Worm (Caenorhabditis elegans) whole organism, L1 larva: ENCODE data around the gene fbxb-87.

ENCODE experiments used
- lin-13 ChIP-seq: fragments of 150-350 bp; optimal IDR thresholded peaks from 2 replicates; lab custom pipeline; 2014; ENCODE audit warnings: missing biosample characterization, missing genetic modification reagents, missing genetic modification characterization
- vab-15 ChIP-seq: sonication (generic microtip); optimal IDR thresholded peaks from 2 replicates; lab custom pipeline; 2017; ENCODE audit warnings: missing genotype, mild to moderate bottlenecking, missing genetic modification characterization, missing compliant biosample characterization

DNA sequence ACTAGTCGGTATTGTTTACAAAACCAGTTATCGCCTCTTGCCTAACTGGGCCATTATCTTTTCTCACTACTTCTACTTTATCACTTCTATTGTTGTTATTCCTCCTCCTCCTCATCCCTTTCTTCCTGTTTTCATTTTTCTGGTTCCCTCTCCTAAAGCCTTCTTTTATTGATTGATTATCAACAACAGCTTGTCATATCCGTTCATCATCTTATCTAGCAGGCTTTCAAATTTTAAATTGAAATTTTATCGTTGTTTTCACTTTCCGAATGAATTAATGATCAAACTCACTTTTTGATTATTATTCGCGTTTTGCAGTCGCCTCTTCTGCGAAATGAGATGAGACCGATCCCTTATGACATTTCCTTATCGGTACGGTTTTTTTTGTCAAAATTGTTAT, 16.8 kb downstream of the fbxb-87 start, which contains the start of gene cut-6:
- TF ChIP-seq vab-15 (tag; lab: Kevin White, UChicago) (no peak), lin-13 (GFP tag; lab: Kevin White, UChicago) (no peak)
